Worm (Caenorhabditis elegans) whole organism, young adult: ENCODE data around the gene C33D3.5.

Experiments used
- B0336.3 ChIP-seq: fragments of 200-800 bp; sonication (Bioruptor generic); IDR thresholded peaks from 2 replicates; pipeline ENCODE4 v1.3.6; 2022; ENCODE audit warnings: missing genetic modification characterization, missing compliant biosample characterization
- F52B5.7 ChIP-seq: sonication (generic microtip); optimal IDR thresholded peaks from 2 replicates; lab custom pipeline; 2016; ENCODE audit warnings: mild to moderate bottlenecking, missing genetic modification characterization, missing compliant biosample characterization
- F57A8.1 ChIP-seq: fragments of 200-800 bp; sonication (Bioruptor generic); optimal IDR thresholded peaks from 2 replicates; lab custom pipeline; 2018; ENCODE audit warnings: mild to moderate bottlenecking, missing genetic modification characterization, moderate library complexity, missing compliant biosample characterization
- T07F8.4 ChIP-seq: sonication (generic microtip); optimal IDR thresholded peaks from 2 replicates; lab custom pipeline; 2016; ENCODE audit warnings: mild to moderate bottlenecking, missing genetic modification characterization, moderate library complexity, missing compliant biosample characterization
- Y56A3A.18 ChIP-seq: fragments of 200-800 bp; sonication (Bioruptor generic); IDR thresholded peaks from 2 replicates; pipeline ENCODE4 v1.3.6; 2022; ENCODE audit warnings: missing genetic modification reagents, missing genetic modification characterization, missing compliant biosample characterization
- Y67H2A.10 ChIP-seq: fragments of 200-800 bp; sonication (Bioruptor generic); conservative IDR thresholded peaks from 2 replicates; pipeline ENCODE4 v1.3.6; 2022; ENCODE audit warnings: missing genetic modification reagents, missing genetic modification characterization, missing compliant biosample characterization
- ZK185.1 ChIP-seq: sonication (generic microtip); optimal IDR thresholded peaks from 2 replicates; lab custom pipeline; 2016; ENCODE audit warnings: mild to moderate bottlenecking, missing genetic modification characterization, missing compliant biosample characterization; ENCODE audit not compliant: poor library complexity, severe bottlenecking
- attf-6 ChIP-seq: fragments of 200-800 bp; sonication (Bioruptor generic); IDR thresholded peaks from 2 replicates; pipeline ENCODE4 v1.3.6; 2022; ENCODE audit warnings: missing genetic modification reagents, missing genetic modification characterization, missing compliant biosample characterization
- bed-1 ChIP-seq: fragments of 200-800 bp; sonication (Bioruptor generic); IDR thresholded peaks from 2 replicates; pipeline ENCODE4 v1.3.6; 2022; ENCODE audit warnings: missing genetic modification reagents, missing genetic modification characterization, missing compliant biosample characterization
- cebp-1 ChIP-seq, 2 experiments: fragments of 200-800 bp in 1 of 2; sonication (Bioruptor generic) in 1 of 2; sonication (generic microtip) in 1 of 2; IDR thresholded peaks in 1 of 2; optimal IDR thresholded peaks in 1 of 2; 2 replicates each; pipeline versions ENCODE4 v1.3.6 to Lab custom; 2017 to 2022; ENCODE audit warnings: missing compliant biosample characterization in 2 of 2, missing genetic modification characterization in 2 of 2, mild to moderate bottlenecking in 1 of 2, missing genetic modification reagents in 1 of 2, moderate library complexity in 1 of 2
- ceh-40 ChIP-seq: fragments of 200-800 bp; sonication (Bioruptor generic); IDR thresholded peaks from 2 replicates; pipeline ENCODE4 v1.3.6; 2022; ENCODE audit warnings: missing genetic modification characterization, missing compliant biosample characterization
- ceh-79 ChIP-seq: sonication (generic microtip); optimal IDR thresholded peaks from 2 replicates; lab custom pipeline; 2017; ENCODE audit warnings: mild to moderate bottlenecking, missing genetic modification characterization, missing compliant biosample characterization
- die-1 ChIP-seq: sonication (generic microtip); optimal IDR thresholded peaks from 2 replicates; lab custom pipeline; 2016; ENCODE audit warnings: missing genotype, mild to moderate bottlenecking, missing genetic modification characterization, missing compliant biosample characterization
- dox-1 ChIP-seq: fragments of 200-800 bp; sonication (Bioruptor generic); IDR thresholded peaks from 2 replicates; pipeline ENCODE4 v1.3.6; 2022; ENCODE audit warnings: missing genetic modification reagents, missing genetic modification characterization, missing compliant biosample characterization
- fkh-3 ChIP-seq: sonication (generic microtip); optimal IDR thresholded peaks from 2 replicates; lab custom pipeline; 2016; ENCODE audit warnings: mild to moderate bottlenecking, missing genetic modification characterization, missing compliant biosample characterization
- hlh-26 ChIP-seq: fragments of 200-800 bp; sonication (Bioruptor generic); conservative IDR thresholded peaks from 2 replicates; pipeline ENCODE4 v1.3.6; 2022; ENCODE audit warnings: missing genetic modification reagents, missing genetic modification characterization, missing compliant biosample characterization
- hrde-1 ChIP-seq: sonication (generic microtip); optimal IDR thresholded peaks from 2 replicates; lab custom pipeline; 2016; ENCODE audit warnings: missing genetic modification characterization, mild to moderate bottlenecking, missing compliant biosample characterization, moderate library complexity, missing genotype, missing genetic modification reagents, borderline replicate concordance
- lin-35 ChIP-seq, 3 experiments: fragments of 150-350 bp in 2 of 3; sonication (generic microtip) in 1 of 3; optimal IDR thresholded peaks; 2 replicates each; lab custom pipeline; 2014 to 2018; ENCODE audit warnings: missing biosample characterization in 3 of 3, missing genetic modification characterization in 3 of 3, missing genetic modification reagents in 3 of 3
- lsy-27 ChIP-seq: sonication (generic microtip); optimal IDR thresholded peaks from 2 replicates; lab custom pipeline; 2017; ENCODE audit warnings: missing genetic modification characterization, mild to moderate bottlenecking, missing compliant biosample characterization, antibody characterized with exemption, missing genotype, borderline replicate concordance; ENCODE audit not compliant: insufficient read depth
- madf-3 ChIP-seq: fragments of 200-800 bp; sonication (Bioruptor generic); IDR thresholded peaks from 2 replicates; pipeline ENCODE4 v1.3.6; 2022; ENCODE audit warnings: missing genetic modification reagents, missing genetic modification characterization, missing compliant biosample characterization
- mes-4 ChIP-seq: sonication (generic microtip); optimal IDR thresholded peaks from 2 replicates; lab custom pipeline; 2016; ENCODE audit warnings: missing genotype, missing genetic modification characterization, missing compliant biosample characterization
- nhr-120 ChIP-seq: fragments of 200-800 bp; sonication (Bioruptor generic); IDR thresholded peaks from 2 replicates; pipeline ENCODE4 v1.3.6; 2022; ENCODE audit warnings: missing genetic modification characterization, missing compliant biosample characterization
- nhr-80 ChIP-seq: sonication (generic microtip); optimal IDR thresholded peaks from 2 replicates; lab custom pipeline; 2016; ENCODE audit warnings: missing genetic modification characterization, missing compliant biosample characterization
- pbrm-1 ChIP-seq: fragments of 200-800 bp; sonication (Bioruptor generic); IDR thresholded peaks from 2 replicates; pipeline ENCODE4 v1.3.6; 2022; ENCODE audit warnings: missing genetic modification reagents, missing genetic modification characterization, missing compliant biosample characterization
- rcor-1 ChIP-seq: fragments of 200-800 bp; sonication (Bioruptor generic); IDR thresholded peaks from 2 replicates; pipeline ENCODE4 v1.3.6; 2022; ENCODE audit warnings: missing genetic modification reagents, missing genetic modification characterization, missing compliant biosample characterization
- sdz-38 ChIP-seq: sonication (generic microtip); optimal IDR thresholded peaks from 2 replicates; lab custom pipeline; 2016; ENCODE audit warnings: missing genotype, missing genetic modification characterization, missing compliant biosample characterization
- tlf-1 ChIP-seq: fragments of 200-800 bp; sonication (Bioruptor generic); optimal IDR thresholded peaks from 2 replicates; lab custom pipeline; 2018; ENCODE audit warnings: mild to moderate bottlenecking, missing genetic modification characterization, missing compliant biosample characterization
- unc-62 ChIP-seq: fragments of 150-350 bp; optimal IDR thresholded peaks from 2 replicates; lab custom pipeline; 2014; ENCODE audit warnings: missing biosample characterization, missing genetic modification reagents, missing genetic modification characterization
- ztf-6 ChIP-seq: fragments of 200-800 bp; sonication (Bioruptor generic); IDR thresholded peaks from 2 replicates; pipeline ENCODE4 v1.3.6; 2022; ENCODE audit warnings: missing genetic modification reagents, missing genetic modification characterization, missing compliant biosample characterization

The C33D3.5 gene

DNA sequence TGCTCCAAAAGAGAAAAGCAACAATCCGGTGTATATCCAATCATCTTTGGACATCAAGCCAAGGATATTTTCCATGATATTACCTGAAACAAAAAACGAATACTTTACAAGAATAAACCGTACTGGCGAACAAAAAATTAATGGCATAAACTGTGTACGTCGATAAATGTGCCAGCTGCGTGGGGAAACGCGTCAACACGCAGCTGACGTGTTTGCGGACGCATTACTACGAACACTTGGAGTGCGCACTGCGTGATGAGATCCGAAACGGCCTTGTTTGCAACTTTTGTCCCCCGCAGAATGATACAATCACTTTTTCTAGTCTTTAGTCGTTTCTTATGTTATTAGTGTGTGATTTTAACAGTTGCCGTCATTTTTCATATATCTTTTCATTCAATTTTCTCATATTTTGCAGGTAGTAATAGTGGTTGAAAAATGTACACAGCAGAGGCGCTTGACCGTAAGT is 33.4 kb downstream of the C33D3.5 start, which contains the start of the genes mboa-7 and git-1 (continued):
- TF ChIP-seq bed-1 (GFP tag; lab: Robert Waterston, UW) (no peak), hrde-1 (tag; lab: Kevin White, UChicago) (no peak), ceh-79 (no peak), ceh-40 (GFP tag; lab: Robert Waterston, UW) (no peak), fkh-3 (tag; lab: Kevin White, UChicago) (no peak), F57A8.1 (GFP tag; lab: Kevin White, UChicago) (no peak), dox-1 (GFP tag; lab: Robert Waterston, UW) (peak; percentile 67), lsy-27 (tag; lab: Kevin White, UChicago) (no peak), pbrm-1 (no peak), ztf-6 (GFP tag; lab: Robert Waterston, UW) (no peak)

DNA sequence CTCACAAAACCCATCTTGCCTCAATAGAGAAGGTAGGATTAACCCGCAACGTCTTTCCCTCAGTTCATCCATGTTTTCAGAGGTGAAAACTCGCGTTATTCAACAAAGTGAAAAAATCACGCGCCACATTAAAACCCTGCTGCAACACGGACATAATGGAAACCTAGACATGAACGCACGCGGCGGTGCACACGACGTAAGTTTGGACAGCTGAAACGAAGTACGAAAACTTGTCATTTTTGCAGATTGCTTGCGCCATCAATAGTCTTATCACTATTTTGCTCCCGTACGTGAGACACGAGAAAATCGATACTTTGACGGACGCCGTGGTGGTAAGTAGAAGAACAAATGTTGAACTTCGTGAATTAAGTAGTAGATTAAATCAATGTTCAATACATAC is 36.3 kb downstream of the C33D3.5 start:
- TF ChIP-seq cebp-1 (GFP tag; IDR thresholded peaks at IDR 0.05; lab: Robert Waterston, UW) = no peak
- TF ChIP-seq cebp-1 (tag; optimal IDR thresholded peaks at IDR 0.05; lab: Kevin White, UChicago) = peak; percentile 0
- peak; percentile 83 for TF ChIP-seq nhr-80 (tag; lab: Kevin White, UChicago)
- 0 out of 2 replicates have a peak, but pooled peaks have one; percentile 58 for TF ChIP-seq dox-1 (GFP tag; lab: Robert Waterston, UW)
- no peak for TF ChIP-seq sdz-38 (tag; lab: Kevin White, UChicago)
- no peak for TF ChIP-seq die-1 (tag; lab: Kevin White, UChicago)
- TF ChIP-seq, all 124 proteins: peak for 3

DNA sequence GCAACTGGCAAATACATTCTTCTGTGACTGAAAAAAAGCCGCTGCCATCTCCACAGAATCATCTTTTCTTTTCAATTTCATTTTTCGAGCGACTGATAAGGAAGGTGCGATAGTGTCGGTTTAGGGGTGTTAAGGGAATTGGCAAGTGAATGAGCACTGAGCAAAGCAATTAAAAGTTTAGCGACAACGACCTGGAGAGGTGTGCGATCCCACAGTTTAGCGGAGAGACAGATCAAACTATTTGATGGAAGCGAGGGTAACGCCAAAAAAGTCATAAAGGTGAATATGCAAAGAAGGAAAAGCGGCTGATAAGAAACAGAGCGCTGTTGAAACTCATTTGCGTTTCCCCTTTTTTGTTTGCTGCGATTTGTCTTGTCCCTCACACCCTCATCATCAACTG is 37.8 kb downstream of the C33D3.5 start, which contains the start of the genes F14F3.5 and slcf-1:
TSS of gene F14F3.5 (minus strand) at position 234 of the 400 bp plus-strand sequence.
TSS of gene slcf-1 (plus strand) at position 302 of the 400 bp plus-strand sequence.
- no peak for TF ChIP-seq rcor-1
- TF ChIP-seq F52B5.7 = no peak
- no peak for TF ChIP-seq lsy-27 (tag; lab: Kevin White, UChicago)
- TF ChIP-seq mes-4 (tag; lab: Kevin White, UChicago) = no peak
- no peak for TF ChIP-seq lin-35 (GFP tag; optimal IDR thresholded peaks at IDR 0.05; lab: Kevin White, UChicago)
- no peak for TF ChIP-seq T07F8.4 (tag; lab: Kevin White, UChicago)
- TF ChIP-seq Y56A3A.18 = no peak
- peak; percentile 88 for TF ChIP-seq nhr-80 (tag; lab: Kevin White, UChicago)
- no peak for TF ChIP-seq tlf-1 (GFP tag; lab: Kevin White, UChicago)
- peak; percentile 46; the same call in 1 of the 2 replicates for TF ChIP-seq dox-1 (GFP tag; lab: Robert Waterston, UW)
- TF ChIP-seq madf-3 (GFP tag; lab: Robert Waterston, UW) = no peak
- no peak for TF ChIP-seq nhr-120 (GFP tag; lab: Robert Waterston, UW)
- TF ChIP-seq B0336.3 = no peak
- TF ChIP-seq cebp-1 (GFP tag; IDR thresholded peaks at IDR 0.05; lab: Robert Waterston, UW) = no peak
- TF ChIP-seq cebp-1 (tag; optimal IDR thresholded peaks at IDR 0.05; lab: Kevin White, UChicago) = no peak
- no peak for TF ChIP-seq hlh-26 (GFP tag; lab: Robert Waterston, UW)

DNA sequence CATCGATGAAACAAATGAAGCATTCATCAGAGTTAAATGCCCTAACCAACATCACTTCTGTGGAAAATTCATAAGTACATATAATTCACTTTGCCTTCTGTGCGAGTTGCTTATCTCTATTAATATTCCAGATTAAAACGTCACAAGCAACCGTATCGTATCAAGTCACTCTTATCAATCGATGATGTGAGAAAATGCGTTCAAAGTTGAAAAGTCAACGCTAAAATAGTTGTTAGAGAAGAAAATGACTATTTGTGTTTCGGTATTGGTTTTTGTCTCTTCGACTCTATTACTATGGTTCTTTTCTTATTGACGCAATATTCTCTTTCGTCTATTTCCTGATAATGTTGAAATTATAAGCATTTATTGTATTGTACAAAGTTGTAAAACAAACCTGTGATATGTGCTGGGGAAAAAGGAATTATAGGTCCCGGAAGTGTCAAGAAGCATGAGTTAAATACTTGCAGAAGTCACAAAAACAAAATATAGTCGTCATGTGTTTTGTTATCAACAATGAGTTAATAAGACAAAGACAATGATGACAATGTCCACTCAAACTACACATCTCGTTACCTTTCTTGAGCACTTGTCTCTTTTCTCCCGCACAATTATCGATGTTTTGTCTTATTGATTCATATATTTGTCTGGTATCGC is 41.2 kb downstream of the C33D3.5 start:
- TF ChIP-seq unc-62 (GFP tag; lab: Kevin White, UChicago) = peak; percentile 35
- peak; percentile 53 for TF ChIP-seq nhr-80 (tag; lab: Kevin White, UChicago)
- TF ChIP-seq Y67H2A.10 (GFP tag; lab: Robert Waterston, UW) = no peak
- TF ChIP-seq ZK185.1 (tag; lab: Kevin White, UChicago) = peak; percentile 1
- TF ChIP-seq attf-6 = no peak
- no peak for TF ChIP-seq cebp-1 (GFP tag; IDR thresholded peaks at IDR 0.05; lab: Robert Waterston, UW)
- TF ChIP-seq cebp-1 (tag; optimal IDR thresholded peaks at IDR 0.05; lab: Kevin White, UChicago) = peak; percentile 16
